Worm (Caenorhabditis elegans) whole organism, L1 larva: ENCODE data around the gene F13C5.5.

Experiments used
- C04F5.9 ChIP-seq: sonication (generic microtip); optimal IDR thresholded peaks from 2 replicates; lab custom pipeline; 2016; ENCODE audit warnings: missing genetic modification characterization, missing compliant biosample characterization
- ceh-82 ChIP-seq, 3 experiments: fragments of 150-350 bp in 1 of 3; sonication (generic microtip) in 2 of 3; optimal IDR thresholded peaks; 2 replicates each; lab custom pipeline; 2014 to 2017; ENCODE audit warnings: missing biosample characterization in 3 of 3, missing genetic modification characterization in 3 of 3
- egl-27 ChIP-seq, 2 experiments: fragments of 150-350 bp in 1 of 2; sonication (generic microtip); optimal IDR thresholded peaks; 3 replicates each; lab custom pipeline; 2017 to 2018; ENCODE audit warnings: missing biosample characterization in 2 of 2, missing genetic modification characterization in 2 of 2, missing genetic modification reagents in 2 of 2
- elt-3 ChIP-seq, 6 experiments: fragments of 150-350 bp in 1 of 6; sonication (generic microtip); optimal IDR thresholded peaks; 2 replicates each; lab custom pipeline; 2017 to 2018; ENCODE audit warnings: missing biosample characterization in 6 of 6, missing genetic modification characterization in 6 of 6, inconsistent platforms in 1 of 6
- jun-1 ChIP-seq: fragments of 150-350 bp; optimal IDR thresholded peaks from 2 replicates; lab custom pipeline; 2014; ENCODE audit warnings: missing biosample characterization, missing genetic modification reagents, missing genetic modification characterization
- lin-39 ChIP-seq: fragments of 150-350 bp; optimal IDR thresholded peaks from 2 replicates; lab custom pipeline; 2014; ENCODE audit warnings: missing biosample characterization, missing genetic modification reagents, missing genetic modification characterization
- mdl-1 ChIP-seq, 2 experiments: fragments of 150-350 bp; optimal IDR thresholded peaks; 2 replicates each; lab custom pipeline; 2014 to 2017; ENCODE audit warnings: missing biosample characterization in 2 of 2, missing genetic modification characterization in 2 of 2, inconsistent platforms in 1 of 2
- mep-1 ChIP-seq: fragments of 150-350 bp; optimal IDR thresholded peaks from 2 replicates; lab custom pipeline; 2014; ENCODE audit warnings: missing biosample characterization, missing genetic modification characterization
- nhr-90 ChIP-seq: sonication (generic microtip); optimal IDR thresholded peaks from 2 replicates; lab custom pipeline; 2016; ENCODE audit warnings: mild to moderate bottlenecking, missing genetic modification characterization, missing compliant biosample characterization; ENCODE audit not compliant: poor library complexity
- sptf-1 ChIP-seq: fragments of 150-350 bp; optimal IDR thresholded peaks from 2 replicates; lab custom pipeline; 2014; ENCODE audit warnings: missing biosample characterization, missing genetic modification characterization
- unc-62 ChIP-seq: fragments of 150-350 bp; optimal IDR thresholded peaks from 2 replicates; lab custom pipeline; 2014; ENCODE audit warnings: missing biosample characterization, missing genetic modification reagents, missing genetic modification characterization
- zag-1 ChIP-seq: fragments of 150-350 bp; optimal IDR thresholded peaks from 2 replicates; lab custom pipeline; 2014; ENCODE audit warnings: missing biosample characterization, missing genetic modification characterization
- ztf-11 ChIP-seq, 2 experiments: sonication (generic microtip); optimal IDR thresholded peaks; 2 replicates each; lab custom pipeline; 2016 to 2017; ENCODE audit warnings: missing genetic modification characterization in 2 of 2, missing biosample characterization in 1 of 2, missing compliant biosample characterization in 1 of 2

DNA sequence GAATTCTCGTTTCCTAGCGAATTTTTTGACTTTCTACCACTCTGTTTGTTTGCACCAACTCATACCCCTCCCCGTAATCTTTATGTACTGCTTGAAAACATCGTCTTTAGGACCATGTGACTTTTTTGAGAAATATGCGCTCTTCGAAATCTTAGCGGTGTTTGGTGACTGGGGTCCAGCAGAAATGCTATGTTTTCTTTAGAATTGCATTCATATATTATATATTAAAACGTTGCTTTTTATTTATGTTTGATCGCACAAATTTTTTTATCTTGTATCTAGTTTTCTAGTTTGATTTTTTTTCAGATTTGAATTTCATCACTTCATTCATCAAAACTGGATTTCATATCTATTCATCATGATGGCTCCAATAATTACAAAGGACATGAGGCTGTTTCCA is 6.4 kb downstream of the F13C5.5 start, which contains the start of gene F13C5.1:
- TF ChIP-seq zag-1 (tag; lab: Kevin White, UChicago) (no peak), nhr-90 (tag; lab: Kevin White, UChicago) (no peak), egl-27 (tag; optimal IDR thresholded peaks at IDR 0.05; lab: Kevin White, UChicago) (no peak), sptf-1 (tag; lab: Kevin White, UChicago) (no peak), ceh-82 (tag; optimal IDR thresholded peaks at IDR 0.05; lab: Kevin White, UChicago) (no peak), ztf-11 (tag; optimal IDR thresholded peaks at IDR 0.05; lab: Kevin White, UChicago) (no peak), elt-3 (tag; optimal IDR thresholded peaks at IDR 0.05; lab: Kevin White, UChicago) (no peak), unc-62 (no peak), lin-39 (tag; lab: Kevin White, UChicago) (no peak), mdl-1 (tag; optimal IDR thresholded peaks at IDR 0.05; lab: Kevin White, UChicago) (no peak), mep-1 (tag; lab: Kevin White, UChicago) (peak; percentile 19), C04F5.9 (tag; lab: Kevin White, UChicago) (no peak), jun-1 (tag; lab: Kevin White, UChicago) (no peak)
